Worm (Caenorhabditis elegans) whole organism, L1 larva: ENCODE results near the gene set-24.

ENCODE experiments used
- ceh-82 ChIP-seq, 3 experiments: fragments of 150-350 bp in 1 of 3; sonication (generic microtip) in 2 of 3; optimal IDR thresholded peaks; 2 replicates each; lab custom pipeline; 2014 to 2017; ENCODE audit warnings: missing biosample characterization in 3 of 3, missing genetic modification characterization in 3 of 3
- elt-2 ChIP-seq: sonication (generic microtip); optimal IDR thresholded peaks from 2 replicates; lab custom pipeline; 2016; ENCODE audit warnings: missing genetic modification characterization, mild to moderate bottlenecking, inconsistent platforms, missing compliant biosample characterization, missing genetic modification reagents
- mef-2 ChIP-seq: fragments of 150-350 bp; optimal IDR thresholded peaks from 2 replicates; lab custom pipeline; 2014; ENCODE audit warnings: missing biosample characterization, missing genetic modification characterization
- nhr-11 ChIP-seq: fragments of 150-350 bp; optimal IDR thresholded peaks from 2 replicates; lab custom pipeline; 2014; ENCODE audit warnings: missing biosample characterization, missing genetic modification characterization
- nhr-76 ChIP-seq: sonication (generic microtip); optimal IDR thresholded peaks from 2 replicates; lab custom pipeline; 2017; ENCODE audit warnings: missing biosample characterization, missing genetic modification characterization
- nhr-77 ChIP-seq: fragments of 150-350 bp; optimal IDR thresholded peaks from 2 replicates; lab custom pipeline; 2014; ENCODE audit warnings: missing biosample characterization, missing genetic modification characterization
- nhr-84 ChIP-seq: sonication (generic microtip); optimal IDR thresholded peaks from 2 replicates; lab custom pipeline; 2017; ENCODE audit warnings: missing biosample characterization, missing genetic modification characterization
- snpc-4 ChIP-seq: fragments of 150-350 bp; optimal IDR thresholded peaks from 2 replicates; lab custom pipeline; 2014; ENCODE audit warnings: missing biosample characterization, missing genetic modification characterization
- sptf-1 ChIP-seq: fragments of 150-350 bp; optimal IDR thresholded peaks from 2 replicates; lab custom pipeline; 2014; ENCODE audit warnings: missing biosample characterization, missing genetic modification characterization
- tlp-1 ChIP-seq: fragments of 150-350 bp; optimal IDR thresholded peaks from 2 replicates; lab custom pipeline; 2014; ENCODE audit warnings: missing biosample characterization, missing genetic modification characterization
- unc-62 ChIP-seq: fragments of 150-350 bp; optimal IDR thresholded peaks from 2 replicates; lab custom pipeline; 2014; ENCODE audit warnings: missing biosample characterization, missing genetic modification reagents, missing genetic modification characterization
- ztf-11 ChIP-seq, 2 experiments: sonication (generic microtip); optimal IDR thresholded peaks; 2 replicates each; lab custom pipeline; 2016 to 2017; ENCODE audit warnings: missing genetic modification characterization in 2 of 2, missing biosample characterization in 1 of 2, missing compliant biosample characterization in 1 of 2

DNA sequence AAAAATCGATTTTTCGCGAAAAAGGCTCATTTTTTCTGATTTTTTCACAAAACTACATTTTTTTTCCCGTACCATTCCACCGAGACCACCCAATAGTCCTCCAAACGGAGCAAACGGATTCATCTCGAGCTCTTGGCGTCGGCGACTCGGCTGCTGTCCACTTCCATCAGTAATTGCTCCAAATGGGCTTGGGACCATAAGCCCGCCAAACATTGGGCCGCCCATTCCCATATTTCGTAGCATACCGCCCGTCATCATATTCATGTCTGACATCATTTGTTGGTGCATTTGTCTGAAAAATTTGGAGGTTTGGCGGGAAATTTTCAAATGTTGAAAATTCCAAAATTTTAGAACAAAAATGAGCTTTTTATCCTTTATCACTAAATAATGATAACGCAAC lies 32.1 kb downstream of the set-24 start:
- TF ChIP-seq unc-62 (GFP tag; lab: Kevin White, UChicago): no peak
- TF ChIP-seq mef-2 (tag; lab: Kevin White, UChicago): no peak
- no peak for TF ChIP-seq sptf-1 (tag; lab: Kevin White, UChicago)
- no peak for TF ChIP-seq ceh-82 (tag; optimal IDR thresholded peaks at IDR 0.05; lab: Kevin White, UChicago)
- no peak for TF ChIP-seq nhr-76 (tag; lab: Kevin White, UChicago)
- no peak for TF ChIP-seq elt-2 (tag; lab: Kevin White, UChicago)
- TF ChIP-seq snpc-4 (tag; lab: Kevin White, UChicago): no peak
- TF ChIP-seq nhr-11 (tag; lab: Kevin White, UChicago): no peak
- TF ChIP-seq ztf-11 (tag; optimal IDR thresholded peaks at IDR 0.05; lab: Kevin White, UChicago): no peak
- no peak for TF ChIP-seq nhr-77 (tag; lab: Kevin White, UChicago)
- no peak for TF ChIP-seq tlp-1 (tag; lab: Kevin White, UChicago)
- no peak for TF ChIP-seq nhr-84 (tag; lab: Kevin White, UChicago)
